Worm (Caenorhabditis elegans) whole organism, L4 larva: ENCODE data around the gene C39B5.10.
A peak's percentile ranks its signal among the peaks of the same experiment; 100 is the strongest.

Experiments used
- R02D3.7 ChIP-seq: fragments of 150-350 bp; sonication (generic microtip); optimal IDR thresholded peaks from 3 replicates; lab custom pipeline; 2014; ENCODE audit warnings: missing biosample characterization, missing genetic modification characterization
- ZK337.2 ChIP-seq: fragments of 200-800 bp; sonication (Bioruptor generic); IDR thresholded peaks from 2 replicates; pipeline ENCODE4 v1.3.6; 2022; ENCODE audit warnings: missing genetic modification reagents, missing genetic modification characterization, missing compliant biosample characterization
- aha-1 ChIP-seq: fragments of 150-350 bp; peaks from one replicate; lab custom pipeline; 2014; ENCODE audit warnings: missing biosample characterization, missing genetic modification characterization
- ama-1 ChIP-seq: fragments of 150-350 bp; optimal IDR thresholded peaks from 2 replicates; lab custom pipeline; 2014; ENCODE audit warnings: inconsistent platforms, mixed read lengths
- ceh-28 ChIP-seq: fragments of 150-350 bp; optimal IDR thresholded peaks from 2 replicates; lab custom pipeline; 2014; ENCODE audit warnings: missing biosample characterization, missing genetic modification reagents, missing genetic modification characterization
- ctbp-1 ChIP-seq: fragments of 200-800 bp; sonication (Bioruptor generic); IDR thresholded peaks from 2 replicates; pipeline ENCODE4 v1.3.6; 2022; ENCODE audit warnings: missing genetic modification reagents, missing genetic modification characterization, missing compliant biosample characterization
- daf-12 ChIP-seq: fragments of 150-350 bp; optimal IDR thresholded peaks from 2 replicates; lab custom pipeline; 2014; ENCODE audit warnings: missing biosample characterization, missing genetic modification reagents, missing genetic modification characterization
- daf-16 ChIP-seq, 3 experiments: sonication (generic microtip); optimal IDR thresholded peaks; 2 replicates each; lab custom pipeline; 2016 to 2017; ENCODE audit warnings: missing genetic modification characterization in 3 of 3, missing genetic modification reagents in 3 of 3, mild to moderate bottlenecking in 2 of 3, missing compliant biosample characterization in 2 of 3, missing biosample characterization in 1 of 3, moderate library complexity in 1 of 3
- dmd-8 ChIP-seq: fragments of 200-800 bp; sonication (Bioruptor generic); IDR thresholded peaks from 2 replicates; pipeline ENCODE4 v1.3.6; 2022; ENCODE audit warnings: missing genetic modification characterization, missing compliant biosample characterization
- duxl-1 ChIP-seq: sonication (generic microtip); optimal IDR thresholded peaks from 2 replicates; lab custom pipeline; 2016; ENCODE audit warnings: mild to moderate bottlenecking, missing genetic modification characterization, moderate library complexity, missing compliant biosample characterization; ENCODE audit not compliant: poor library complexity
- egl-27 ChIP-seq: sonication (generic microtip); optimal IDR thresholded peaks from 3 replicates; lab custom pipeline; 2017; ENCODE audit warnings: missing biosample characterization, missing genetic modification reagents, missing genetic modification characterization
- madf-9 ChIP-seq: fragments of 200-800 bp; sonication (Bioruptor generic); conservative IDR thresholded peaks from 2 replicates; pipeline ENCODE4 v1.3.6; 2022; ENCODE audit warnings: missing genetic modification reagents, missing genetic modification characterization, missing compliant biosample characterization
- mdt-29 ChIP-seq: fragments of 200-800 bp; sonication (Bioruptor generic); IDR thresholded peaks from 2 replicates; pipeline ENCODE4 v1.3.6; 2022; ENCODE audit warnings: missing genetic modification reagents, missing genetic modification characterization, missing compliant biosample characterization
- nhr-10 ChIP-seq: fragments of 150-350 bp; optimal IDR thresholded peaks from 2 replicates; lab custom pipeline; 2014; ENCODE audit warnings: missing biosample characterization, missing genetic modification characterization
- pha-4 ChIP-seq, 2 experiments: fragments of 150-350 bp in 1 of 2; fragments of 200-800 bp in 1 of 2; sonication (Bioruptor generic) in 1 of 2; IDR thresholded peaks in 1 of 2; optimal IDR thresholded peaks in 1 of 2; 2 replicates each; pipeline versions ENCODE4 v1.3.6 to Lab custom; 2014 to 2022; ENCODE audit warnings: missing genetic modification characterization in 2 of 2, missing genetic modification reagents in 2 of 2, missing biosample characterization in 1 of 2, missing compliant biosample characterization in 1 of 2

The C39B5.10 gene

ce11 chrIII:2197706-2198105 is 41.7 kb downstream of the C39B5.10 start, which contains the start of gene C39B5.6:
Gene C39B5.6, plus strand, starts transcription at chrIII:2198006.
- TF ChIP-seq ceh-28 (tag; lab: Kevin White, UChicago) (peak; percentile 16), madf-9 (no peak), ctbp-1 (GFP tag; lab: Robert Waterston, UW) (no peak), duxl-1 (tag; lab: Kevin White, UChicago) (no peak), ZK337.2 (GFP tag; lab: Robert Waterston, UW) (no peak), daf-12 (tag; lab: Kevin White, UChicago) (no peak), aha-1 (peak; percentile 57), nhr-10 (tag; lab: Kevin White, UChicago) (no peak), daf-16 (GFP tag; optimal IDR thresholded peaks at IDR 0.05; lab: Kevin White, UChicago) (no peak), daf-16 (tag; optimal IDR thresholded peaks at IDR 0.05; lab: Kevin White, UChicago) (no peak), dmd-8 (GFP tag; lab: Robert Waterston, UW) (no peak), pha-4 (GFP tag; IDR thresholded peaks at IDR 0.05; lab: Robert Waterston, UW) (no peak), pha-4 (tag; optimal IDR thresholded peaks at IDR 0.05; lab: Kevin White, UChicago) (no peak), egl-27 (tag; lab: Kevin White, UChicago) (no peak), mdt-29 (GFP tag; lab: Robert Waterston, UW) (no peak), R02D3.7 (no peak), ama-1 (lab: Kevin White, UChicago) (no peak)
